Worm (Caenorhabditis elegans) whole organism, L4 larva: Measurements from ENCODE around the gene cra-1.

Experiments used
- F10B5.3 ChIP-seq: sonication (generic microtip); optimal IDR thresholded peaks from 2 replicates; lab custom pipeline; 2016; ENCODE audit warnings: mild to moderate bottlenecking, missing genetic modification characterization, missing compliant biosample characterization
- F37D6.2 ChIP-seq: sonication (generic microtip); optimal IDR thresholded peaks from 2 replicates; lab custom pipeline; 2016; ENCODE audit warnings: mild to moderate bottlenecking, missing genetic modification characterization, missing compliant biosample characterization
- Y48G9A.11 ChIP-seq: fragments of 200-800 bp; sonication (Bioruptor generic); IDR thresholded peaks from 2 replicates; pipeline ENCODE4 v1.3.6; 2022; ENCODE audit warnings: missing genetic modification reagents, missing genetic modification characterization, missing compliant biosample characterization
- Y5F2A.4 ChIP-seq: fragments of 200-800 bp; sonication (Bioruptor generic); optimal IDR thresholded peaks from 2 replicates; lab custom pipeline; 2018; ENCODE audit warnings: mild to moderate bottlenecking, missing genetic modification characterization, missing compliant biosample characterization
- ZK546.5 ChIP-seq, 2 experiments: sonication (generic microtip); optimal IDR thresholded peaks; 2 replicates each; lab custom pipeline; 2017; ENCODE audit warnings: missing biosample characterization in 2 of 2, missing genetic modification characterization in 2 of 2
- aha-1 ChIP-seq: fragments of 150-350 bp; peaks from one replicate; lab custom pipeline; 2014; ENCODE audit warnings: missing biosample characterization, missing genetic modification characterization
- aly-2 ChIP-seq: sonication (generic microtip); optimal IDR thresholded peaks from 2 replicates; lab custom pipeline; 2018; ENCODE audit warnings: missing biosample characterization, missing genetic modification characterization
- ama-1 ChIP-seq: fragments of 150-350 bp; optimal IDR thresholded peaks from 2 replicates; lab custom pipeline; 2014; ENCODE audit warnings: inconsistent platforms, mixed read lengths
- ceh-32 ChIP-seq: sonication (generic microtip); optimal IDR thresholded peaks from 2 replicates; lab custom pipeline; 2016; ENCODE audit warnings: mild to moderate bottlenecking, missing genetic modification characterization, missing compliant biosample characterization; ENCODE audit not compliant: poor library complexity
- ceh-62 ChIP-seq: sonication (generic microtip); optimal IDR thresholded peaks from 2 replicates; lab custom pipeline; 2017; ENCODE audit warnings: missing biosample characterization, missing genetic modification characterization
- cey-2 ChIP-seq: sonication (generic microtip); optimal IDR thresholded peaks from 3 replicates; lab custom pipeline; 2017; ENCODE audit warnings: missing genetic modification characterization, mild to moderate bottlenecking, missing compliant biosample characterization, antibody characterized with exemption, borderline replicate concordance; ENCODE audit not compliant: insufficient read depth
- ctbp-1 ChIP-seq: fragments of 200-800 bp; sonication (Bioruptor generic); IDR thresholded peaks from 2 replicates; pipeline ENCODE4 v1.3.6; 2022; ENCODE audit warnings: missing genetic modification reagents, missing genetic modification characterization, missing compliant biosample characterization
- daf-16 ChIP-seq, 3 experiments: sonication (generic microtip); optimal IDR thresholded peaks; 2 replicates each; lab custom pipeline; 2016 to 2017; ENCODE audit warnings: missing genetic modification characterization in 3 of 3, missing genetic modification reagents in 3 of 3, mild to moderate bottlenecking in 2 of 3, missing compliant biosample characterization in 2 of 3, missing biosample characterization in 1 of 3, moderate library complexity in 1 of 3
- daf-19 ChIP-seq: fragments of 200-800 bp; sonication (Bioruptor generic); conservative IDR thresholded peaks from 2 replicates; pipeline ENCODE4 v1.3.6; 2022; ENCODE audit warnings: missing genetic modification characterization, missing compliant biosample characterization
- daf-8 ChIP-seq: fragments of 200-800 bp; sonication (Bioruptor generic); IDR thresholded peaks from 2 replicates; pipeline ENCODE4 v1.3.6; 2022; ENCODE audit warnings: missing genetic modification characterization, missing compliant biosample characterization
- dmd-6 ChIP-seq: fragments of 200-800 bp; sonication (Bioruptor generic); IDR thresholded peaks from 2 replicates; pipeline ENCODE4 v1.3.6; 2022; ENCODE audit warnings: missing genetic modification reagents, missing genetic modification characterization, missing compliant biosample characterization
- dmd-8 ChIP-seq: fragments of 200-800 bp; sonication (Bioruptor generic); IDR thresholded peaks from 2 replicates; pipeline ENCODE4 v1.3.6; 2022; ENCODE audit warnings: missing genetic modification characterization, missing compliant biosample characterization
- dpl-1 ChIP-seq: fragments of 150-350 bp; optimal IDR thresholded peaks from 2 replicates; lab custom pipeline; 2014; ENCODE audit warnings: missing biosample characterization, missing genetic modification reagents, missing genetic modification characterization
- dve-1 ChIP-seq: sonication (generic microtip); optimal IDR thresholded peaks from 2 replicates; lab custom pipeline; 2017; ENCODE audit warnings: antibody characterized with exemption, mild to moderate bottlenecking, missing genetic modification characterization, missing compliant biosample characterization; ENCODE audit not compliant: insufficient read depth
- fos-1 ChIP-seq: fragments of 150-350 bp; optimal IDR thresholded peaks from 2 replicates; lab custom pipeline; 2014; ENCODE audit warnings: missing biosample characterization, missing genetic modification characterization
- gei-8 ChIP-seq: fragments of 200-800 bp; sonication (Bioruptor generic); optimal IDR thresholded peaks from 2 replicates; lab custom pipeline; 2018; ENCODE audit warnings: mild to moderate bottlenecking, missing genetic modification characterization, missing compliant biosample characterization
- hlh-11 ChIP-seq: fragments of 200-800 bp; sonication (Bioruptor generic); optimal IDR thresholded peaks from 2 replicates; lab custom pipeline; 2018; ENCODE audit warnings: mild to moderate bottlenecking, missing genetic modification characterization, missing compliant biosample characterization
- hlh-30 ChIP-seq: sonication (generic microtip); optimal IDR thresholded peaks from 2 replicates; lab custom pipeline; 2017; ENCODE audit warnings: antibody characterized with exemption, mild to moderate bottlenecking, missing genetic modification characterization, missing compliant biosample characterization; ENCODE audit not compliant: insufficient read depth
- lin-1 ChIP-seq: fragments of 200-800 bp; sonication (Bioruptor generic); IDR thresholded peaks from 2 replicates; pipeline ENCODE4 v1.3.6; 2022; ENCODE audit warnings: missing genetic modification reagents, missing genetic modification characterization, missing compliant biosample characterization
- lin-15B ChIP-seq: fragments of 150-350 bp; sonication (generic microtip); optimal IDR thresholded peaks from 3 replicates; lab custom pipeline; 2014; ENCODE audit warnings: missing biosample characterization, missing genetic modification characterization
- lin-38 ChIP-seq: fragments of 200-800 bp; sonication (Bioruptor generic); IDR thresholded peaks from 2 replicates; pipeline ENCODE4 v1.3.6; 2022; ENCODE audit warnings: missing genetic modification reagents, missing genetic modification characterization, missing compliant biosample characterization
- lsy-2 ChIP-seq, 2 experiments: fragments of 150-350 bp in 1 of 2; sonication (generic microtip) in 1 of 2; optimal IDR thresholded peaks; 2 replicates each; lab custom pipeline; 2014 to 2017; ENCODE audit warnings: missing biosample characterization in 2 of 2, missing genetic modification characterization in 2 of 2
- mep-1 ChIP-seq: fragments of 150-350 bp; sonication (generic microtip); optimal IDR thresholded peaks from 3 replicates; lab custom pipeline; 2014; ENCODE audit warnings: missing biosample characterization, missing genetic modification characterization
- mes-2 ChIP-seq: sonication (generic microtip); optimal IDR thresholded peaks from 2 replicates; lab custom pipeline; 2016; ENCODE audit warnings: missing genotype, mild to moderate bottlenecking, missing genetic modification characterization, missing compliant biosample characterization; ENCODE audit not compliant: poor library complexity, severe bottlenecking
- mxl-2 ChIP-seq: fragments of 200-800 bp; sonication (Bioruptor generic); conservative IDR thresholded peaks from 2 replicates; pipeline ENCODE4 v1.3.6; 2022; ENCODE audit warnings: missing genetic modification reagents, missing genetic modification characterization, missing compliant biosample characterization
- nhr-11 ChIP-seq: fragments of 150-350 bp; optimal IDR thresholded peaks from 2 replicates; lab custom pipeline; 2014; ENCODE audit warnings: missing biosample characterization, missing genetic modification characterization
- nhr-25 ChIP-seq: sonication (generic microtip); optimal IDR thresholded peaks from 2 replicates; lab custom pipeline; 2017; ENCODE audit warnings: missing genetic modification characterization, mild to moderate bottlenecking, missing compliant biosample characterization, antibody characterized with exemption, moderate library complexity, borderline replicate concordance; ENCODE audit not compliant: insufficient read depth
- nhr-28 ChIP-seq: fragments of 150-350 bp; optimal IDR thresholded peaks from 2 replicates; lab custom pipeline; 2014; ENCODE audit warnings: missing biosample characterization, missing genetic modification characterization
- nhr-6 ChIP-seq: fragments of 150-350 bp; optimal IDR thresholded peaks from 2 replicates; lab custom pipeline; 2014; ENCODE audit warnings: missing biosample characterization, missing genetic modification characterization
- sdz-12 ChIP-seq: fragments of 200-800 bp; sonication (Bioruptor generic); optimal IDR thresholded peaks from 2 replicates; lab custom pipeline; 2018; ENCODE audit warnings: mild to moderate bottlenecking, missing genetic modification characterization, missing compliant biosample characterization
- skn-1 ChIP-seq: fragments of 150-350 bp; optimal IDR thresholded peaks from 2 replicates; lab custom pipeline; 2014; ENCODE audit warnings: missing biosample characterization, missing genetic modification characterization
- snpc-1.2 ChIP-seq: fragments of 200-800 bp; sonication (Bioruptor generic); IDR thresholded peaks from 2 replicates; pipeline ENCODE4 v1.3.6; 2022; ENCODE audit warnings: missing genetic modification reagents, missing genetic modification characterization, missing compliant biosample characterization
- spr-1 ChIP-seq: sonication (generic microtip); optimal IDR thresholded peaks from 2 replicates; lab custom pipeline; 2016; ENCODE audit warnings: mild to moderate bottlenecking, missing genetic modification characterization, missing compliant biosample characterization
- spr-3 ChIP-seq: fragments of 200-800 bp; sonication (Bioruptor generic); optimal IDR thresholded peaks from 2 replicates; lab custom pipeline; 2018; ENCODE audit warnings: mild to moderate bottlenecking, missing genetic modification characterization, missing compliant biosample characterization
- tag-97 ChIP-seq: fragments of 200-800 bp; sonication (Bioruptor generic); IDR thresholded peaks from 2 replicates; pipeline ENCODE4 v1.3.6; 2022; ENCODE audit warnings: missing genetic modification characterization, missing compliant biosample characterization
- unc-62 ChIP-seq, 3 experiments: fragments of 150-350 bp in 1 of 3; sonication (generic microtip); optimal IDR thresholded peaks in 2 of 3; peaks in 1 of 3; 1 replicate in 1 of 3; 2 replicates in 2 of 3; lab custom pipeline; 2014 to 2017; ENCODE audit warnings: missing biosample characterization in 3 of 3, missing genetic modification characterization in 3 of 3, missing genetic modification reagents in 3 of 3, missing genotype in 1 of 3
- ztf-7 ChIP-seq: fragments of 150-350 bp; optimal IDR thresholded peaks from 2 replicates; lab custom pipeline; 2014; ENCODE audit warnings: missing biosample characterization, missing genetic modification characterization

cra-1 gene

ce11 chrIII:6869268-6869667 lies at the start of gene cra-1, which contains the start of gene kbp-1:
Gene cra-1, minus strand, starts transcription at chrIII:6869460.
Gene kbp-1, plus strand, starts transcription at chrIII:6869633.
- no peak for TF ChIP-seq skn-1
- TF ChIP-seq cey-2 (tag; lab: Kevin White, UChicago): no peak
- no peak for TF ChIP-seq Y5F2A.4 (GFP tag; lab: Kevin White, UChicago)
- TF ChIP-seq daf-19 (GFP tag; lab: Robert Waterston, UW): no peak
- no peak for TF ChIP-seq ceh-62 (tag; lab: Kevin White, UChicago)
- no peak for TF ChIP-seq nhr-25
- TF ChIP-seq mes-2 (tag; lab: Kevin White, UChicago): peak; percentile 41
- no peak for TF ChIP-seq mxl-2
- TF ChIP-seq ama-1: no peak
- peak in 1 of 2 experiments; percentile 65 for TF ChIP-seq unc-62 (GFP tag; optimal IDR thresholded peaks at IDR 0.05 in 1 of 2; lab: Kevin White, UChicago)
- no peak for TF ChIP-seq unc-62 (tag; optimal IDR thresholded peaks at IDR 0.05; lab: Kevin White, UChicago)
- peak; percentile 82 for TF ChIP-seq dpl-1
- 0 out of 2 replicates have a peak, but pooled peaks have one; percentile 10 for TF ChIP-seq dmd-6
- TF ChIP-seq gei-8 (GFP tag; lab: Kevin White, UChicago): no peak
- no peak for TF ChIP-seq snpc-1.2 (GFP tag; lab: Robert Waterston, UW)
- no peak for TF ChIP-seq ctbp-1
- TF ChIP-seq nhr-11 (tag; lab: Kevin White, UChicago): peak; percentile 13
- TF ChIP-seq lin-1: no peak
- TF ChIP-seq aha-1 (tag; lab: Kevin White, UChicago): no peak
- peak in 1 of 2 experiments; percentile 55 for TF ChIP-seq lsy-2 (tag; optimal IDR thresholded peaks at IDR 0.05; lab: Kevin White, UChicago)
- no peak for TF ChIP-seq hlh-11 (tag; lab: Kevin White, UChicago)
- no peak for TF ChIP-seq nhr-28
- no peak for TF ChIP-seq ztf-7 (tag; lab: Kevin White, UChicago)
- TF ChIP-seq mep-1 (tag; lab: Kevin White, UChicago): no peak
- no peak for TF ChIP-seq tag-97 (GFP tag; lab: Robert Waterston, UW)
- TF ChIP-seq lin-38 (GFP tag; lab: Robert Waterston, UW): peak; percentile 91
- TF ChIP-seq daf-8: no peak
- no peak for TF ChIP-seq Y48G9A.11
- TF ChIP-seq spr-3 (GFP tag; lab: Kevin White, UChicago): no peak
- no peak for TF ChIP-seq spr-1 (tag; lab: Kevin White, UChicago)
- TF ChIP-seq ZK546.5 (tag; optimal IDR thresholded peaks at IDR 0.05; lab: Kevin White, UChicago): no peak
- TF ChIP-seq ceh-32 (tag; lab: Kevin White, UChicago): no peak
- no peak for TF ChIP-seq lin-15B
- no peak for TF ChIP-seq F37D6.2 (tag; lab: Kevin White, UChicago)
- TF ChIP-seq aly-2 (tag; lab: Kevin White, UChicago): no peak
- TF ChIP-seq hlh-30 (tag; lab: Kevin White, UChicago): no peak
- TF ChIP-seq sdz-12 (GFP tag; lab: Kevin White, UChicago): no peak
- no peak for TF ChIP-seq nhr-6
- TF ChIP-seq dve-1 (tag; lab: Kevin White, UChicago): no peak
- TF ChIP-seq dmd-8 (GFP tag; lab: Robert Waterston, UW): no peak
- TF ChIP-seq fos-1 (tag; lab: Kevin White, UChicago): no peak
- TF ChIP-seq F10B5.3 (tag; lab: Kevin White, UChicago): no peak
- no peak for TF ChIP-seq daf-16 (GFP tag; optimal IDR thresholded peaks at IDR 0.05; lab: Kevin White, UChicago)
- no peak for TF ChIP-seq daf-16 (tag; optimal IDR thresholded peaks at IDR 0.05; lab: Kevin White, UChicago)
